Worm (Caenorhabditis elegans): ENCODE data around the gene F11C7.7.
A peak's percentile ranks its signal among the peaks of the same experiment; 100 is the strongest.

DNA sequence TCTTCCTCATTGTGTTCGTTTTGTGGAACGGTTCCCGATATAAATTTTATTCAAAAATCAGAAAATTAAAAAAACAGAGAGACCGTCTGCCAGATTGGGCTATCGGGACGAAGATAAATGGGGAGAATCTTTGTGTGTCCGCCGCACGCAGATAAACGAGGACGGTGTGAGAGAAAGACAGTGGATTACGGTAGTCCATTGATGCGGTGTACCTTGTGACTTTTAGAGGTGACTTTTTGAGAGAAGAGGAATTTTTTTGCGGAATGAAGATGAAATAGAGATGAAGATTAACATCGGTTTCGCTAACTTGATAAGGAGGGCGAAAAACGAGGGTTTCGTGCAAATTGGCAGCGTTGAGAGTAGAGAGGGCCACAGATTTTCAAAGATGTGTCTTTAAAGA is 29.4 kb downstream of the F11C7.7 start:
- TF ChIP-seq fkh-10 (GFP tag; optimal IDR thresholded peaks at IDR 0.05): no peak
- TF ChIP-seq lsy-2 (tag; optimal IDR thresholded peaks at IDR 0.05): peak in 1 of 2 experiments; percentile 79
- no peak for TF ChIP-seq nhr-25 (tag; optimal IDR thresholded peaks at IDR 0.05; ENCODE audit: borderline replicate concordance, insufficient read depth)
- peak in 1 of 2 experiments; percentile 11 for TF ChIP-seq mdl-1 (tag; optimal IDR thresholded peaks at IDR 0.05)
- no peak for TF ChIP-seq ZK546.5 (tag; optimal IDR thresholded peaks at IDR 0.05)
- TF ChIP-seq Y75B8A.6 (GFP tag; IDR thresholded peaks at IDR 0.05): no peak
- no peak for TF ChIP-seq php-3 (GFP tag; IDR thresholded peaks at IDR 0.05)
- no peak for TF ChIP-seq nhr-102 (tag; optimal IDR thresholded peaks at IDR 0.05)
- no peak for TF ChIP-seq ceh-82 (tag; optimal IDR thresholded peaks at IDR 0.05)
- TF ChIP-seq Y105C5A.15 (GFP tag; IDR thresholded peaks at IDR 0.05): no peak
- TF ChIP-seq snpc-4 (tag; optimal IDR thresholded peaks at IDR 0.05): no peak
- no peak for TF ChIP-seq dpl-1 (GFP tag; optimal IDR thresholded peaks at IDR 0.05)
- no peak for TF ChIP-seq mes-2 (tag; optimal IDR thresholded peaks at IDR 0.05; ENCODE audit: poor library complexity, severe bottlenecking)

Measured in whole organism, L4 larva.